Worm (Caenorhabditis elegans): ENCODE measurements around the gene ZK792.12.

The ZK792.12 gene

ce11 chrIV:11692071-11692673 is 1.4 kb upstream of the ZK792.12 start (continued):
- no peak for TF ChIP-seq peb-1 (tag; optimal IDR thresholded peaks at IDR 0.05)

DNA sequence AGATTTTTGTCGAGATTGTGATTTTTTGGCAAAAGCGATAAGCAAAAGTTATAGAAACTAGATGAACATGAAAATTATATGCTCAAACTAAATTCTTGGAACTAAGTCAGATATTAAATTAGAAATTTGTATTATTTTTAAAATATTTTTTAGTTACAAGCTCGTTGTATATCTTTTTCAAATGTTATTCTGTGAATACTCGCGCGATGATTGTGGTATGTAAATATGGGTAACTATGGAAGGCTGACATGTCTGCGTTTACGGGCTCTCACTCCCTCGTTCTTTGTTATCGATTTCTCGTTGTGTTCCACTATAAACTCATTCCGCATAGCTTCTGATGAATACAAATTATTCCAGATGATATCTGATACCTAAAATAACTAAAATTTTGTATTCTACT is 550 bp downstream of the ZK792.12 start, which contains the start of gene ZK792.7:
ZK792.7 (plus strand) TSS at position 301 of the 400 bp plus-strand sequence.
- TF ChIP-seq lin-39 (tag; optimal IDR thresholded peaks at IDR 0.05) (no peak), nhr-77 (tag; optimal IDR thresholded peaks at IDR 0.05) (no peak), ceh-16 (tag; optimal IDR thresholded peaks at IDR 0.05) (no peak)

- TF ChIP-seq dmd-4 (tag; optimal IDR thresholded peaks at IDR 0.05) (no peak), nhr-237 (tag; optimal IDR thresholded peaks at IDR 0.05) (no peak), ceh-16 (tag; optimal IDR thresholded peaks at IDR 0.05) (no peak), peb-1 (tag; optimal IDR thresholded peaks at IDR 0.05) (no peak), nhr-25 (tag; optimal IDR thresholded peaks at IDR 0.05) (no peak), nhr-23 (tag; optimal IDR thresholded peaks at IDR 0.05) (no peak), ceh-82 (tag; optimal IDR thresholded peaks at IDR 0.05) (no peak)
Measured at ce11 chrIV:11695634-11696033, 2.0 kb downstream of the ZK792.12 start.

- TF ChIP-seq nhr-77 (tag; optimal IDR thresholded peaks at IDR 0.05) (no peak), skn-1 (tag; optimal IDR thresholded peaks at IDR 0.05) (no peak), F13H6.1 (tag; optimal IDR thresholded peaks at IDR 0.05) (no peak), gmeb-1 (tag; optimal IDR thresholded peaks at IDR 0.05) (no peak), nhr-10 (tag; optimal IDR thresholded peaks at IDR 0.05) (no peak), dmd-4 (tag; optimal IDR thresholded peaks at IDR 0.05) (no peak), nhr-129 (tag; optimal IDR thresholded peaks at IDR 0.05) (no peak)
Measured at ce11 chrIV:11697514-11697913, 3.9 kb downstream of the ZK792.12 start.

- TF ChIP-seq lin-13 (GFP tag; optimal IDR thresholded peaks at IDR 0.05) (no peak), egl-27 (tag; optimal IDR thresholded peaks at IDR 0.05) (peak; percentile 67), unc-62 (GFP tag; optimal IDR thresholded peaks at IDR 0.05) (no peak), C34F6.9 (tag; optimal IDR thresholded peaks at IDR 0.05) (no peak), skn-1 (tag; optimal IDR thresholded peaks at IDR 0.05) (no peak), blmp-1 (tag; optimal IDR thresholded peaks at IDR 0.05; ENCODE audit: insufficient read depth) (peak; percentile 93), nhr-237 (tag; optimal IDR thresholded peaks at IDR 0.05) (no peak), fos-1 (tag; optimal IDR thresholded peaks at IDR 0.05) (peak; percentile 31), sma-3 (GFP tag; optimal IDR thresholded peaks at IDR 0.05) (peak; percentile 24), unc-39 (tag; optimal IDR thresholded peaks at IDR 0.05) (no peak), nhr-25 (tag; optimal IDR thresholded peaks at IDR 0.05) (peak; percentile 61), nhr-129 (tag; optimal IDR thresholded peaks at IDR 0.05) (no peak), ztf-4 (tag; optimal IDR thresholded peaks at IDR 0.05) (no peak), ceh-16 (tag; optimal IDR thresholded peaks at IDR 0.05) (peak; percentile 28), R02D3.7 (tag; optimal IDR thresholded peaks at IDR 0.05) (no peak), crh-2 (tag; optimal IDR thresholded peaks at IDR 0.05) (peak; percentile 35), aly-2 (tag; optimal IDR thresholded peaks at IDR 0.05) (no peak), nhr-21 (tag; optimal IDR thresholded peaks at IDR 0.05) (peak; percentile 32), sma-9 (GFP tag; optimal IDR thresholded peaks at IDR 0.05) (peak; percentile 26), sma-9 (tag; optimal IDR thresholded peaks at IDR 0.05) (no peak), sem-4 (tag; optimal IDR thresholded peaks at IDR 0.05) (peak; percentile 13)
Measured at ce11 chrIV:11700100-11700499, 6.5 kb downstream of the ZK792.12 start.

DNA sequence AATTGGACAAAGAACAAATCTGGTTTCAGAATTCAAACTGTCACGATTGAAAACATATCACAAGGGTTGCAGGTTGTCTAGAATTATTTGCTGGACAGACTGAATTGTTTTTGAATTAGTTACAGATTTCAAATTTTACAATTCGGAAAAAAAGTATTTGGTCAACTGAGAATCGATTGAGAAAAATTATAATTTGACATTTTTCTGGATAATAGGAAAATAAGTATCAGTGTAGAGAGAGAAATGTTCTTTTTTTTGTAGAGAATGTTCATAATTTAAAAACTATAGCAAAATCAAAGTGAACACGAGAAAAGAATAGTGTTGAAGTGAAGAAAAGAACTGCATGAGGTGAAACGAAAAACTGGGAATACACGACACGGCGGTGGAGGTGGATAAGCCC is 7.2 kb downstream of the ZK792.12 start, which contains the start of gene dpy-20:
dpy-20 (minus strand) TSS at position 101 of the 400 bp plus-strand sequence.
- TF ChIP-seq gmeb-1 (tag; optimal IDR thresholded peaks at IDR 0.05) (no peak), nhr-11 (tag; optimal IDR thresholded peaks at IDR 0.05) (no peak), mab-5 (tag; optimal IDR thresholded peaks at IDR 0.05) (no peak), unc-62 (GFP tag; optimal IDR thresholded peaks at IDR 0.05) (no peak), ztf-11 (tag; optimal IDR thresholded peaks at IDR 0.05) (no peak), mdl-1 (tag; optimal IDR thresholded peaks at IDR 0.05) (no peak), Y55F3AM.14 (GFP tag; optimal IDR thresholded peaks at IDR 0.05) (no peak), lin-11 (tag; optimal IDR thresholded peaks at IDR 0.05) (no peak), C34F6.9 (tag; optimal IDR thresholded peaks at IDR 0.05) (no peak), nhr-77 (tag; optimal IDR thresholded peaks at IDR 0.05) (no peak), nhr-6 (tag; optimal IDR thresholded peaks at IDR 0.05) (no peak), sma-3 (GFP tag; optimal IDR thresholded peaks at IDR 0.05) (no peak)
